Worm (Caenorhabditis elegans) whole organism, L3 larva: ENCODE measurements around the gene rig-1.

Experiments
- ama-1 ChIP-seq: fragments of 150-350 bp; optimal IDR thresholded peaks from 2 replicates; lab custom pipeline; 2018
- ceh-28 ChIP-seq: fragments of 150-350 bp; optimal IDR thresholded peaks from 2 replicates; lab custom pipeline; 2014; ENCODE audit warnings: missing biosample characterization, missing genetic modification reagents, missing genetic modification characterization
- elt-1 ChIP-seq: fragments of 150-350 bp; optimal IDR thresholded peaks from 2 replicates; lab custom pipeline; 2014; ENCODE audit warnings: missing biosample characterization, missing genetic modification characterization
- nhr-77 ChIP-seq: fragments of 150-350 bp; optimal IDR thresholded peaks from 2 replicates; lab custom pipeline; 2014; ENCODE audit warnings: missing biosample characterization, missing genetic modification characterization
- pha-4 ChIP-seq: fragments of 150-350 bp; optimal IDR thresholded peaks from 2 replicates; lab custom pipeline; 2014; ENCODE audit warnings: missing biosample characterization, missing genetic modification reagents, missing genetic modification characterization
- skn-1 ChIP-seq: fragments of 150-350 bp; optimal IDR thresholded peaks from 2 replicates; lab custom pipeline; 2014; ENCODE audit warnings: missing biosample characterization, missing genetic modification characterization

Gene rig-1

DNA sequence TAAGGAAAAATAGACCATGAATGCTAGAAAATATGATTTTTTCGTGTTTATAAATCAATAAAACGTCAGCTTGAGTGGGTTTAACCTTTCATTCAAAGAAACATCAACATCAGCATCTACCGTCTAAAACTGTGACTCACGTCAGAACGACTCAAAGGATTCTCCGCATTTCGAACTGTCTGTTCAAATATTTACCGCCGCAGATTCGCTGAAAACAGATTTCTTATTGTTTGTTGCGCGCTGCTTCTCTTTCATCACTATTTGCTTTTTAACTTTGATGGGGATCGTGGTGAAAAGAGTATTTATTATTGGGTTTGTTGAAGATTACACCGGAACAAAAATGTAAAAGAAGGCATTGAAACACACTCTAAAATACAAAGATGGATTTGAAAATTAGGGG, 60.9 kb downstream of the rig-1 start:
- TF ChIP-seq skn-1 (tag; lab: Kevin White, UChicago) (no peak), nhr-77 (no peak), ama-1 (no peak), pha-4 (peak; percentile 91), elt-1 (no peak), ceh-28 (no peak)
